Fruit fly (Drosophila melanogaster) whole organism, embryonic: ENCODE results near the gene RpL34b.
A peak's percentile ranks its signal among the peaks of the same experiment; 100 is the strongest.

Source experiments
- Abd-B ChIP-seq: fragments of 200-800 bp; sonication (Bioruptor generic); optimal IDR thresholded peaks from 2 replicates; lab custom pipeline; 2018; ENCODE audit warnings: missing biosample characterization, mild to moderate bottlenecking, missing genetic modification characterization, moderate library complexity
- Awh ChIP-seq: fragments of 200-800 bp; sonication (Bioruptor generic); IDR thresholded peaks from 2 replicates; pipeline ENCODE4, ENCODE4 v1.3.6; 2022; ENCODE audit warnings: missing biosample characterization, missing genetic modification characterization
- B-H2 ChIP-seq: fragments of 200-800 bp; sonication (Bioruptor generic); optimal IDR thresholded peaks from 2 replicates; lab custom pipeline; 2018; ENCODE audit warnings: missing biosample characterization, mild to moderate bottlenecking, missing genetic modification characterization
- BEAF-32 ChIP-seq: fragments of 200-800 bp; sonication (Bioruptor generic); optimal IDR thresholded peaks from 3 replicates; lab custom pipeline; 2017; ENCODE audit warnings: missing biosample characterization, missing genetic modification characterization, mild to moderate bottlenecking, moderate library complexity, missing genetic modification reagents
- Blimp-1 ChIP-seq: fragments of 200-800 bp; sonication (Bioruptor generic); optimal IDR thresholded peaks from 3 replicates; lab custom pipeline; 2018; ENCODE audit warnings: missing biosample characterization, missing genetic modification characterization, mild to moderate bottlenecking, moderate library complexity, missing genetic modification reagents
- C15 ChIP-seq: fragments of 200-800 bp; sonication (Bioruptor generic); IDR thresholded peaks from 3 replicates; pipeline ENCODE4 v1.3.6; 2022; ENCODE audit warnings: missing biosample characterization, missing genetic modification characterization
- CG11093 ChIP-seq: fragments of 200-800 bp; sonication (Bioruptor generic); IDR thresholded peaks from 3 replicates; pipeline ENCODE4 v1.3.6; 2022; ENCODE audit warnings: missing biosample characterization, missing genetic modification characterization
- CG13894 ChIP-seq: fragments of 200-800 bp; sonication (Bioruptor generic); optimal IDR thresholded peaks from 3 replicates; lab custom pipeline; 2018; ENCODE audit warnings: missing biosample characterization, mild to moderate bottlenecking, missing genetic modification characterization, moderate library complexity
- CG18262 ChIP-seq: fragments of 200-800 bp; optimal IDR thresholded peaks from 3 replicates; lab custom pipeline; 2019; ENCODE audit warnings: missing biosample characterization, mild to moderate bottlenecking, missing genetic modification characterization, moderate library complexity
- CG18764 ChIP-seq: fragments of 200-800 bp; sonication (Bioruptor generic); optimal IDR thresholded peaks from 3 replicates; lab custom pipeline; 2016; ENCODE audit warnings: missing biosample characterization, missing genetic modification characterization
- CG2712 ChIP-seq: fragments of 200-800 bp; optimal IDR thresholded peaks from 3 replicates; lab custom pipeline; 2019; ENCODE audit warnings: missing biosample characterization, mild to moderate bottlenecking, missing genetic modification characterization, moderate library complexity
- CG3163 ChIP-seq: fragments of 200-800 bp; sonication (Bioruptor generic); optimal IDR thresholded peaks from 3 replicates; lab custom pipeline; 2016; ENCODE audit warnings: missing biosample characterization, missing genetic modification characterization
- CG6175 ChIP-seq: fragments of 200-800 bp; sonication (Bioruptor generic); IDR thresholded peaks from 3 replicates; pipeline ENCODE4 v1.3.6; 2022; ENCODE audit warnings: missing biosample characterization, missing genetic modification characterization
- CG6689 ChIP-seq: fragments of 200-800 bp; sonication (Bioruptor generic); IDR thresholded peaks from 2 replicates; pipeline ENCODE4 v1.3.6; 2022; ENCODE audit warnings: missing biosample characterization, missing genetic modification characterization
- CG6791 ChIP-seq: fragments of 200-800 bp; sonication (Bioruptor generic); IDR thresholded peaks from 3 replicates; pipeline ENCODE4 v1.3.6; 2022; ENCODE audit warnings: missing biosample characterization, missing genetic modification characterization; ENCODE audit not compliant: partially characterized antibody
- CG8944 ChIP-seq: fragments of 200-800 bp; sonication (Bioruptor generic); optimal IDR thresholded peaks from 3 replicates; lab custom pipeline; 2016; ENCODE audit warnings: missing biosample characterization, missing genetic modification characterization
- CG9727 ChIP-seq: fragments of 200-800 bp; sonication (Bioruptor generic); optimal IDR thresholded peaks from 3 replicates; lab custom pipeline; 2017; ENCODE audit warnings: missing biosample characterization, mild to moderate bottlenecking, missing genetic modification characterization
- CG9817 ChIP-seq: fragments of 200-800 bp; sonication (Bioruptor generic); optimal IDR thresholded peaks from 2 replicates; lab custom pipeline; 2018; ENCODE audit warnings: missing biosample characterization, mild to moderate bottlenecking, missing genetic modification characterization, moderate library complexity
- CTCF ChIP-seq: fragments of 200-800 bp; sonication (Bioruptor generic); optimal IDR thresholded peaks from 2 replicates; lab custom pipeline; 2017; ENCODE audit warnings: missing biosample characterization, mild to moderate bottlenecking, missing genetic modification characterization, moderate library complexity
- Dad ChIP-seq: fragments of 200-800 bp; sonication (Bioruptor generic); optimal IDR thresholded peaks from 3 replicates; lab custom pipeline; 2016; ENCODE audit warnings: missing biosample characterization, missing genetic modification characterization
- Deaf1 ChIP-seq: fragments of 200-800 bp; optimal IDR thresholded peaks from 3 replicates; lab custom pipeline; 2019; ENCODE audit warnings: missing biosample characterization, mild to moderate bottlenecking, missing genetic modification characterization, moderate library complexity
- Gsc ChIP-seq: fragments of 200-800 bp; sonication (Bioruptor generic); IDR thresholded peaks from 2 replicates; pipeline ENCODE4 v1.3.6; 2022; ENCODE audit warnings: missing biosample characterization, missing genetic modification characterization
- Hsf ChIP-seq: fragments of 200-800 bp; sonication (Bioruptor generic); optimal IDR thresholded peaks from 3 replicates; lab custom pipeline; 2016; ENCODE audit warnings: missing biosample characterization, missing genetic modification characterization
- Med ChIP-seq: fragments of 200-800 bp; sonication (Bioruptor generic); peaks from one replicate; lab custom pipeline; 2016; ENCODE audit warnings: missing biosample characterization, missing genetic modification characterization, mild to moderate bottlenecking, inconsistent platforms, moderate library complexity
- NFAT ChIP-seq: fragments of 200-800 bp; sonication (Bioruptor generic); IDR thresholded peaks from 2 replicates; pipeline ENCODE4 v1.3.6; 2022; ENCODE audit warnings: missing biosample characterization, missing genetic modification characterization
- Scr ChIP-seq: fragments of 200-800 bp; sonication (Bioruptor generic); IDR thresholded peaks from 2 replicates; pipeline ENCODE4 v1.3.6; 2022; ENCODE audit warnings: missing biosample characterization, missing genetic modification characterization; ENCODE audit not compliant: partially characterized antibody
- TFAM ChIP-seq: fragments of 200-800 bp; sonication (Bioruptor generic); optimal IDR thresholded peaks from 2 replicates; lab custom pipeline; 2017; ENCODE audit warnings: missing biosample characterization, missing genetic modification characterization, inconsistent platforms
- crp ChIP-seq, 2 experiments: fragments of 200-800 bp; sonication (Bioruptor generic); optimal IDR thresholded peaks; 2 replicates in 1 of 2; 3 replicates in 1 of 2; lab custom pipeline; 2017; ENCODE audit warnings: missing biosample characterization in 2 of 2, missing genetic modification characterization in 2 of 2, mild to moderate bottlenecking in 1 of 2, moderate library complexity in 1 of 2
- dati ChIP-seq: fragments of 200-800 bp; sonication (Bioruptor generic); IDR thresholded peaks from 2 replicates; pipeline ENCODE4 v1.3.6; 2022; ENCODE audit warnings: missing biosample characterization, missing genetic modification characterization
- fd102C ChIP-seq: fragments of 200-800 bp; sonication (Bioruptor generic); optimal IDR thresholded peaks from 2 replicates; lab custom pipeline; 2018; ENCODE audit warnings: missing biosample characterization, mild to moderate bottlenecking, missing genetic modification characterization, moderate library complexity
- fd96Cb ChIP-seq: fragments of 200-800 bp; sonication (Bioruptor generic); optimal IDR thresholded peaks from 2 replicates; lab custom pipeline; 2018; ENCODE audit warnings: missing biosample characterization, mild to moderate bottlenecking, missing genetic modification characterization, moderate library complexity
- grau ChIP-seq: fragments of 200-800 bp; optimal IDR thresholded peaks from 3 replicates; lab custom pipeline; 2019; ENCODE audit warnings: missing biosample characterization, mild to moderate bottlenecking, missing genetic modification characterization, moderate library complexity
- kni ChIP-seq: fragments of 200-800 bp; sonication (Bioruptor generic); optimal IDR thresholded peaks from 3 replicates; lab custom pipeline; 2017; ENCODE audit warnings: mild to moderate bottlenecking, missing biosample characterization, missing genetic modification reagents, missing genetic modification characterization
- maf-S ChIP-seq: fragments of 200-800 bp; sonication (Bioruptor generic); optimal IDR thresholded peaks from 2 replicates; lab custom pipeline; 2016; ENCODE audit warnings: missing biosample characterization, missing genetic modification characterization
- oc ChIP-seq: fragments of 200-800 bp; sonication (Bioruptor generic); optimal IDR thresholded peaks from 2 replicates; lab custom pipeline; 2018; ENCODE audit warnings: missing biosample characterization, mild to moderate bottlenecking, missing genetic modification characterization, moderate library complexity
- odd ChIP-seq: fragments of 200-800 bp; sonication (Bioruptor generic); optimal IDR thresholded peaks from 2 replicates; lab custom pipeline; 2017; ENCODE audit warnings: missing biosample characterization, mild to moderate bottlenecking, missing genetic modification characterization
- phol ChIP-seq: fragments of 200-800 bp; sonication (Bioruptor generic); optimal IDR thresholded peaks from 3 replicates; lab custom pipeline; 2018; ENCODE audit warnings: missing biosample characterization, mild to moderate bottlenecking, missing genetic modification characterization, moderate library complexity
- pros ChIP-seq: fragments of 200-800 bp; sonication (Bioruptor generic); optimal IDR thresholded peaks from 3 replicates; lab custom pipeline; 2019; ENCODE audit warnings: missing biosample characterization, mild to moderate bottlenecking, missing genetic modification characterization, moderate library complexity
- sc ChIP-seq, 3 experiments: fragments of >200 bp in 2 of 3; fragments of 200-800 bp in 1 of 3; sonication (Bioruptor generic) in 1 of 3; optimal IDR thresholded peaks; 2 replicates in 2 of 3; 3 replicates in 1 of 3; lab custom pipeline; 2017; ENCODE audit warnings: mild to moderate bottlenecking in 1 of 3, missing biosample characterization in 1 of 3, missing genetic modification characterization in 1 of 3, missing genetic modification reagents in 1 of 3
- scrt ChIP-seq: fragments of 200-800 bp; sonication (Bioruptor generic); optimal IDR thresholded peaks from 2 replicates; lab custom pipeline; 2018; ENCODE audit warnings: missing biosample characterization, mild to moderate bottlenecking, missing genetic modification characterization, moderate library complexity
- sd ChIP-seq: fragments of 200-800 bp; sonication (Bioruptor generic); optimal IDR thresholded peaks from 3 replicates; lab custom pipeline; 2018; ENCODE audit warnings: missing biosample characterization, mild to moderate bottlenecking, missing genetic modification characterization, moderate library complexity
- sima ChIP-seq: fragments of 200-800 bp; sonication (Bioruptor generic); optimal IDR thresholded peaks from 2 replicates; lab custom pipeline; 2016; ENCODE audit warnings: missing biosample characterization, missing genetic modification characterization
- sisA ChIP-seq: fragments of 200-800 bp; sonication (Bioruptor generic); IDR thresholded peaks from 2 replicates; pipeline ENCODE4 v1.3.6; 2022; ENCODE audit warnings: missing biosample characterization, missing genetic modification characterization
- sna ChIP-seq: fragments of 200-800 bp; sonication (Bioruptor generic); IDR thresholded peaks from 2 replicates; pipeline ENCODE4 v1.3.6; 2022; ENCODE audit warnings: missing biosample characterization, missing genetic modification characterization; ENCODE audit not compliant: partially characterized antibody
- tll ChIP-seq, 2 experiments: fragments of 200-800 bp in 1 of 2; fragments of >200 bp in 1 of 2; sonication (Bioruptor generic) in 1 of 2; optimal IDR thresholded peaks; 2 replicates each; lab custom pipeline; 2017 to 2019; ENCODE audit warnings: missing biosample characterization in 2 of 2, missing genetic modification characterization in 2 of 2, mild to moderate bottlenecking in 1 of 2, moderate library complexity in 1 of 2
- yki ChIP-seq: fragments of >200 bp; optimal IDR thresholded peaks from 3 replicates; lab custom pipeline; 2018

Gene RpL34b

DNA sequence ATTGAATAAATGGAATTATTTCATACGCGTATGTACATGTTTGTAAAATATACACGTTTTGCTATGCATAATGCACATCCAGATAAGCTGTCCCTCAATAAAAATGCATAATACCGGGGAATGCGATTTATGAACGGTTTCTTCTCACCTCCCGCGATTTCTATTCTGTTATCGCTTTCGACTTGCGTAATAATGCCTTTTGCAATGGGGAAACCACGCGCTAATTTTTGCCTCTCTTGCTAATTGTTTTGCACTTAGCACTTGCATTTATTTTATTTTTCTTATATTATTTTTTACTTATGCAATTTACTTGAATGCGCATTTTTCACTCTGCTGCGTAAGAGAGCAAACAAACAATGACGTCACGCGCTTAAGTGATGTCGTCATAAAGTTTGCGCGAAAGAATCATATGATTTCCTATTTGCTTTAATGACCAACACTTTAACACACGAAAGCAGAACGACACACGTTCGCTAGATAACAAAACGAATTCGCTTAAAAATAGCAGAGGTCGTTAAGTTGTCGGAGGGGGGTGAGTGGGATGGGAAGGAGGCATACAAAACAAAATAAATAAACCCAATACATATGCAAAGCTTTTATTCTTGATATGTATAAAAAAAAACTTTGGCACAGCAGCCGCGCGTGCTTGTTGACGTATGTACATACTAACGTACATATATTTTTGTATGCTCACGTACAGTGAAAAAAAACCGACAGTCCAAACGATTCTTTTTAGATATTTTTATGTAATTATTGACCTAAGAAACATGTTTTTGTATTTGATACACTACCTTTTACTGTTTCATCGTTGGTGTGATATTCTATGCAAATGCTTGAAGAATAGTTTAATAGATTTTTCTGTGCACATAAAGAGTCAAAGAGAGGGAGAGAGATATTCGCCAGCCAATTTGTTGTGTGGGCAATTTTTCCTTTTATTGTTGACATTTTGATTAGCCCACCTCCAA, 49.3 kb downstream of the RpL34b start (continued):
- peak; percentile 39 for TF ChIP-seq Blimp-1 (GFP tag; lab: Kevin White, UChicago)
- peak; percentile 30 for TF ChIP-seq CG18764 (GFP tag; lab: Kevin White, UChicago)
- peak; percentile 56 for TF ChIP-seq CG2712 (tag; lab: Kevin White, UChicago)
- TF ChIP-seq crp (GFP tag; optimal IDR thresholded peaks at IDR 0.05; lab: Kevin White, UChicago), result no peak
- TF ChIP-seq Gsc (GFP tag; lab: Robert Waterston, UW), result no peak
- peak; percentile 10 for TF ChIP-seq maf-S (GFP tag; lab: Kevin White, UChicago)
- peak; percentile 18 for TF ChIP-seq CTCF (GFP tag; lab: Kevin White, UChicago)
- peak; percentile 21 for TF ChIP-seq CG18262 (tag; lab: Kevin White, UChicago)
- peak; percentile 43 for TF ChIP-seq fd96Cb
- peak; percentile 65 for TF ChIP-seq Hsf (GFP tag; lab: Kevin White, UChicago)
- TF ChIP-seq B-H2 (GFP tag; lab: Kevin White, UChicago), result peak; percentile 84
- TF ChIP-seq pros (GFP tag; lab: Kevin White, UChicago), result no peak
- TF ChIP-seq CG3163 (GFP tag; lab: Kevin White, UChicago), result no peak
- TF ChIP-seq Dad, result no peak
- no peak for TF ChIP-seq sc (optimal IDR thresholded peaks at IDR 0.05; lab: Kevin White, UChicago)
- TF ChIP-seq sc (GFP tag; optimal IDR thresholded peaks at IDR 0.05; lab: Kevin White, UChicago), result peak; percentile 8
- TF ChIP-seq sisA, result no peak
- TF ChIP-seq C15 (GFP tag; lab: Robert Waterston, UW), result no peak
- peak; percentile 4 for TF ChIP-seq sima
- TF ChIP-seq CG6689 (GFP tag; lab: Robert Waterston, UW), result no peak
- TF ChIP-seq sna, result no peak
- TF ChIP-seq CG9817, result peak; percentile 49
- TF ChIP-seq TFAM (GFP tag; lab: Kevin White, UChicago), result no peak
- TF ChIP-seq CG8944 (GFP tag; lab: Kevin White, UChicago), result peak; percentile 19
- no peak for TF ChIP-seq tll (GFP tag; optimal IDR thresholded peaks at IDR 0.05; lab: Kevin White, UChicago)

DNA sequence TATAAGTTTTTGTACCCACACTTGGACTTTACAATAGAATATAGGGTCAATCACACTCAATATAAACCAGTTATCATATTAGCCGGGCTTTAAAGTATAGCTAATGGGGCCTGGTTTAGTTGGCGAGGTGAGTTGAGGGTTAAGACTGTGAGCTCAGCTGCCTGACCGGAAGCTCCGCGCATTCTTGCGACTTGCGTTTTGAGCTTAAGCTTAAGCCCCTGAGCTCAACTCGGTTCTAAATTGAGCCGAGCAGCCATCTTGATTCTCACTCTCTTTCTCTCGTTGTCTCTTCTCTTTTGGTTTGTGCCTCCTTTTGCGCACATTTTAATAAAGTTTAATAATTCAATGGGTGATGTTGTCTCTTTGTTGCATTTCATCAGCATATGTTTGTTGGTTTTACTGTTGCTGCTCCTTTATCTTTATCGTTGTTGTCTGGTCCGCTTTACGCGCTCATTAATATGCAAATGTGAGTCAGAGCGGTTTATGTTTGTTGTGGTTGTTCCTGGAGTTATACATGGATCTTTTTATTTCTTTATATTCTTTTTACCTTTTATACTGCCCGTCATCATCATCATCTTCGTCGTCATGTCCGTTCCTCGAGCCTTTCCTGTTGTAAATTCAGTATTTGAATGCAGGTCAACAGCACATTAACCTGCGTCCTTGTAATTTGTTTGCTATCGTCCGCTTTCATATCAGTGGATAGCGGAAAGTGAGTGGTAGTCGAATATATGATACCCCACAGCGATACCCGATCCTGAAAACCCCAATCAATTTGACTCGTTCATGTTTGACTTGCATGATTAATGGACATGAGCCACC, 50.3 kb downstream of the RpL34b start:
- TF ChIP-seq fd102C (GFP tag; lab: Kevin White, UChicago), result no peak
- peak; percentile 47 for TF ChIP-seq oc (tag; lab: Kevin White, UChicago)
- TF ChIP-seq scrt (GFP tag; lab: Kevin White, UChicago), result no peak
- TF ChIP-seq CG6175, result no peak
- no peak for TF ChIP-seq Deaf1 (tag; lab: Kevin White, UChicago)
- no peak for TF ChIP-seq grau (tag; lab: Kevin White, UChicago)
- peak; percentile 59 for TF ChIP-seq Med (GFP tag; lab: Kevin White, UChicago)
- no peak for TF ChIP-seq yki
- TF ChIP-seq CG9727 (GFP tag; lab: Kevin White, UChicago), result no peak
- peak; percentile 52 for TF ChIP-seq kni (GFP tag; lab: Kevin White, UChicago)
- TF ChIP-seq Scr (GFP tag; lab: Robert Waterston, UW), result no peak
- no peak for TF ChIP-seq NFAT (GFP tag; lab: Robert Waterston, UW)
- peak; percentile 82 for TF ChIP-seq sd (tag; lab: Kevin White, UChicago)
- TF ChIP-seq dati (GFP tag; lab: Robert Waterston, UW), result no peak
- TF ChIP-seq CG11093 (GFP tag; lab: Robert Waterston, UW), result no peak
- no peak for TF ChIP-seq Awh (GFP tag; lab: Robert Waterston, UW)
- TF ChIP-seq phol (tag; lab: Kevin White, UChicago), result peak; percentile 58
- TF ChIP-seq BEAF-32 (GFP tag; lab: Kevin White, UChicago), result no peak
- TF ChIP-seq Dad, result no peak
- TF ChIP-seq Abd-B (GFP tag; lab: Kevin White, UChicago), result no peak
- peak; percentile 11 for TF ChIP-seq CG13894
- TF ChIP-seq CG6791, result 0 out of 3 replicates have a peak, but pooled peaks have one; percentile 21
- TF ChIP-seq odd (GFP tag; lab: Kevin White, UChicago), result no peak
